Fruit fly (Drosophila melanogaster) whole organism, embryonic: ENCODE results near the gene witty.
A peak's percentile ranks its signal among the peaks of the same experiment; 100 is the strongest.

Experiments used
- CG10321 ChIP-seq: fragments of 200-800 bp; sonication (Bioruptor generic); IDR thresholded peaks from 2 replicates; pipeline ENCODE4 v1.3.6; 2022; ENCODE audit warnings: missing biosample characterization, missing genetic modification characterization
- CG10565 ChIP-seq: fragments of 200-800 bp; sonication (Bioruptor generic); optimal IDR thresholded peaks from 3 replicates; lab custom pipeline; 2016; ENCODE audit warnings: missing biosample characterization, mild to moderate bottlenecking, missing genetic modification characterization
- CG14860 ChIP-seq: fragments of 200-800 bp; sonication (Bioruptor generic); IDR thresholded peaks from 3 replicates; pipeline ENCODE4 v1.3.6; 2022; ENCODE audit warnings: missing biosample characterization, missing genetic modification characterization; ENCODE audit not compliant: partially characterized antibody
- CG17385 ChIP-seq: fragments of 200-800 bp; sonication (Bioruptor generic); optimal IDR thresholded peaks from 3 replicates; lab custom pipeline; 2018; ENCODE audit warnings: missing biosample characterization, mild to moderate bottlenecking, missing genetic modification characterization
- CG17568 ChIP-seq: fragments of 200-800 bp; sonication (Bioruptor generic); optimal IDR thresholded peaks from 2 replicates; lab custom pipeline; 2018; ENCODE audit warnings: missing biosample characterization, mild to moderate bottlenecking, missing genetic modification characterization, moderate library complexity
- CG18619 ChIP-seq: fragments of 200-800 bp; sonication (Bioruptor generic); optimal IDR thresholded peaks from 3 replicates; lab custom pipeline; 2017; ENCODE audit warnings: missing biosample characterization, mild to moderate bottlenecking, missing genetic modification characterization
- CG34224 ChIP-seq: fragments of 200-800 bp; sonication (Bioruptor generic); IDR thresholded peaks from 3 replicates; pipeline ENCODE4 v1.3.6; 2022; ENCODE audit warnings: missing biosample characterization, missing genetic modification characterization; ENCODE audit not compliant: partially characterized antibody
- CG4360 ChIP-seq: fragments of 200-800 bp; sonication (Bioruptor generic); IDR thresholded peaks from 2 replicates; pipeline ENCODE4 v1.3.6; 2022; ENCODE audit warnings: missing biosample characterization, missing genetic modification characterization
- CG6689 ChIP-seq: fragments of 200-800 bp; sonication (Bioruptor generic); IDR thresholded peaks from 2 replicates; pipeline ENCODE4 v1.3.6; 2022; ENCODE audit warnings: missing biosample characterization, missing genetic modification characterization
- CG6765 ChIP-seq: fragments of 200-800 bp; sonication (Bioruptor generic); optimal IDR thresholded peaks from 3 replicates; lab custom pipeline; 2017; ENCODE audit warnings: missing biosample characterization, mild to moderate bottlenecking, missing genetic modification characterization
- CG7987 ChIP-seq: fragments of 200-800 bp; sonication (Bioruptor generic); optimal IDR thresholded peaks from 2 replicates; lab custom pipeline; 2018; ENCODE audit warnings: missing biosample characterization, mild to moderate bottlenecking, missing genetic modification characterization, moderate library complexity
- CTCF ChIP-seq: fragments of 200-800 bp; sonication (Bioruptor generic); optimal IDR thresholded peaks from 2 replicates; lab custom pipeline; 2017; ENCODE audit warnings: missing biosample characterization, mild to moderate bottlenecking, missing genetic modification characterization, moderate library complexity
- D ChIP-seq, 2 experiments: fragments of 200-800 bp in 1 of 2; fragments of >200 bp in 1 of 2; sonication (Bioruptor generic) in 1 of 2; optimal IDR thresholded peaks; 2 replicates in 1 of 2; 3 replicates in 1 of 2; lab custom pipeline; 2017; ENCODE audit warnings: mild to moderate bottlenecking in 1 of 2, missing biosample characterization in 1 of 2, missing genetic modification characterization in 1 of 2, missing genetic modification reagents in 1 of 2
- D19A ChIP-seq: fragments of 200-800 bp; optimal IDR thresholded peaks from 3 replicates; lab custom pipeline; 2019; ENCODE audit warnings: missing biosample characterization, mild to moderate bottlenecking, missing genetic modification characterization, moderate library complexity
- Dip2 ChIP-seq: fragments of 200-800 bp; sonication (Bioruptor generic); IDR thresholded peaks from 2 replicates; pipeline ENCODE4 v1.3.6; 2022; ENCODE audit warnings: missing biosample characterization, missing genetic modification characterization
- Gug ChIP-seq: fragments of 200-800 bp; sonication (Bioruptor generic); IDR thresholded peaks from 4 replicates; pipeline ENCODE4 v1.3.6; 2022; ENCODE audit warnings: missing biosample characterization, missing genetic modification characterization
- H2.0 ChIP-seq: fragments of 200-800 bp; sonication (Bioruptor generic); IDR thresholded peaks from 2 replicates; pipeline ENCODE4 v1.3.6; 2022; ENCODE audit warnings: missing biosample characterization, missing genetic modification characterization
- HLH4C ChIP-seq: fragments of 200-800 bp; sonication (Bioruptor generic); IDR thresholded peaks from 3 replicates; pipeline ENCODE4 v1.3.6; 2022; ENCODE audit warnings: missing biosample characterization, missing genetic modification characterization; ENCODE audit not compliant: partially characterized antibody
- HmgD ChIP-seq: fragments of 200-800 bp; sonication (Bioruptor generic); optimal IDR thresholded peaks from 3 replicates; lab custom pipeline; 2016; ENCODE audit warnings: missing biosample characterization, missing genetic modification characterization
- Hmr ChIP-seq: fragments of 200-800 bp; sonication (Bioruptor generic); optimal IDR thresholded peaks from 3 replicates; lab custom pipeline; 2017; ENCODE audit warnings: mild to moderate bottlenecking, missing biosample characterization, missing genetic modification reagents, missing genetic modification characterization
- Hr78 ChIP-seq, 2 experiments: fragments of 200-800 bp in 1 of 2; fragments of >200 bp in 1 of 2; sonication (Bioruptor generic) in 1 of 2; optimal IDR thresholded peaks; 2 replicates each; lab custom pipeline; 2017 to 2019; ENCODE audit warnings: missing biosample characterization in 2 of 2, missing genetic modification characterization in 2 of 2, mild to moderate bottlenecking in 1 of 2, moderate library complexity in 1 of 2
- Kr ChIP-seq: fragments of 200-800 bp; sonication (Bioruptor generic); optimal IDR thresholded peaks from 2 replicates; lab custom pipeline; 2017; ENCODE audit warnings: missing biosample characterization, mild to moderate bottlenecking, missing genetic modification characterization
- MESR4 ChIP-seq: fragments of 200-800 bp; sonication (Bioruptor generic); optimal IDR thresholded peaks from 2 replicates; lab custom pipeline; 2018; ENCODE audit warnings: missing biosample characterization, mild to moderate bottlenecking, missing genetic modification characterization, moderate library complexity
- Mad ChIP-seq: fragments of 200-800 bp; sonication (Bioruptor generic); optimal IDR thresholded peaks from 2 replicates; lab custom pipeline; 2016; ENCODE audit warnings: missing biosample characterization, missing genetic modification characterization
- Med ChIP-seq: fragments of 200-800 bp; sonication (Bioruptor generic); peaks from one replicate; lab custom pipeline; 2016; ENCODE audit warnings: missing biosample characterization, missing genetic modification characterization, mild to moderate bottlenecking, inconsistent platforms, moderate library complexity
- NFAT ChIP-seq: fragments of 200-800 bp; sonication (Bioruptor generic); IDR thresholded peaks from 2 replicates; pipeline ENCODE4 v1.3.6; 2022; ENCODE audit warnings: missing biosample characterization, missing genetic modification characterization
- Side ChIP-seq: fragments of 200-800 bp; sonication (Bioruptor generic); optimal IDR thresholded peaks from 2 replicates; lab custom pipeline; 2016; ENCODE audit warnings: missing biosample characterization, missing genetic modification characterization
- Sin3A ChIP-seq: fragments of >200 bp; optimal IDR thresholded peaks from 2 replicates; lab custom pipeline; 2018
- Spps ChIP-seq: fragments of 200-800 bp; sonication (Bioruptor generic); optimal IDR thresholded peaks from 2 replicates; lab custom pipeline; 2018; ENCODE audit warnings: missing biosample characterization, mild to moderate bottlenecking, missing genetic modification characterization
- Sry-β ChIP-seq: fragments of 200-800 bp; sonication (Bioruptor generic); optimal IDR thresholded peaks from 2 replicates; lab custom pipeline; 2018; ENCODE audit warnings: missing biosample characterization, mild to moderate bottlenecking, missing genetic modification characterization, moderate library complexity
- Stat92E ChIP-seq, 3 experiments: fragments of >200 bp in 2 of 3; fragments of 200-800 bp in 1 of 3; sonication (Bioruptor generic) in 1 of 3; optimal IDR thresholded peaks; 2 replicates each; lab custom pipeline; 2017 to 2019; ENCODE audit warnings: missing biosample characterization in 3 of 3, missing genetic modification characterization in 3 of 3, mild to moderate bottlenecking in 1 of 3, moderate library complexity in 1 of 3
- Tbp ChIP-seq: fragments of >200 bp; optimal IDR thresholded peaks from 2 replicates; lab custom pipeline; 2018; ENCODE audit warnings: missing biosample characterization, missing genetic modification characterization
- Vsx1 ChIP-seq: fragments of 200-800 bp; sonication (Bioruptor generic); optimal IDR thresholded peaks from 2 replicates; lab custom pipeline; 2017; ENCODE audit warnings: missing biosample characterization, mild to moderate bottlenecking, missing genetic modification characterization, missing genetic modification reagents
- bbx ChIP-seq: fragments of 200-800 bp; sonication (Bioruptor generic); IDR thresholded peaks from 2 replicates; pipeline ENCODE4 v1.3.6; 2022; ENCODE audit warnings: missing biosample characterization, missing genetic modification characterization; ENCODE audit not compliant: partially characterized antibody
- cad ChIP-seq: fragments of >200 bp; optimal IDR thresholded peaks from 2 replicates; lab custom pipeline; 2017; ENCODE audit warnings: missing biosample characterization, missing genetic modification characterization
- crp ChIP-seq, 2 experiments: fragments of 200-800 bp; sonication (Bioruptor generic); optimal IDR thresholded peaks; 2 replicates in 1 of 2; 3 replicates in 1 of 2; lab custom pipeline; 2017; ENCODE audit warnings: missing biosample characterization in 2 of 2, missing genetic modification characterization in 2 of 2, mild to moderate bottlenecking in 1 of 2, moderate library complexity in 1 of 2
- gsb-n ChIP-seq: fragments of 200-800 bp; sonication (Bioruptor generic); optimal IDR thresholded peaks from 3 replicates; lab custom pipeline; 2018; ENCODE audit warnings: missing biosample characterization, mild to moderate bottlenecking, missing genetic modification characterization
- kah ChIP-seq: fragments of 200-800 bp; sonication (Bioruptor generic); optimal IDR thresholded peaks from 2 replicates; lab custom pipeline; 2018; ENCODE audit warnings: missing biosample characterization, mild to moderate bottlenecking, missing genetic modification characterization
- kay ChIP-seq: fragments of 200-800 bp; sonication (Bioruptor generic); optimal IDR thresholded peaks from 2 replicates; lab custom pipeline; 2016; ENCODE audit warnings: missing biosample characterization, missing genetic modification characterization
- ro ChIP-seq: fragments of 200-800 bp; sonication (Bioruptor generic); IDR thresholded peaks from 2 replicates; pipeline ENCODE4 v1.3.6; 2022; ENCODE audit warnings: missing biosample characterization, missing genetic modification characterization
- unpg ChIP-seq: fragments of 200-800 bp; sonication (Bioruptor generic); optimal IDR thresholded peaks from 3 replicates; lab custom pipeline; 2018; ENCODE audit warnings: missing biosample characterization, mild to moderate bottlenecking, missing genetic modification characterization, moderate library complexity

witty gene

DNA sequence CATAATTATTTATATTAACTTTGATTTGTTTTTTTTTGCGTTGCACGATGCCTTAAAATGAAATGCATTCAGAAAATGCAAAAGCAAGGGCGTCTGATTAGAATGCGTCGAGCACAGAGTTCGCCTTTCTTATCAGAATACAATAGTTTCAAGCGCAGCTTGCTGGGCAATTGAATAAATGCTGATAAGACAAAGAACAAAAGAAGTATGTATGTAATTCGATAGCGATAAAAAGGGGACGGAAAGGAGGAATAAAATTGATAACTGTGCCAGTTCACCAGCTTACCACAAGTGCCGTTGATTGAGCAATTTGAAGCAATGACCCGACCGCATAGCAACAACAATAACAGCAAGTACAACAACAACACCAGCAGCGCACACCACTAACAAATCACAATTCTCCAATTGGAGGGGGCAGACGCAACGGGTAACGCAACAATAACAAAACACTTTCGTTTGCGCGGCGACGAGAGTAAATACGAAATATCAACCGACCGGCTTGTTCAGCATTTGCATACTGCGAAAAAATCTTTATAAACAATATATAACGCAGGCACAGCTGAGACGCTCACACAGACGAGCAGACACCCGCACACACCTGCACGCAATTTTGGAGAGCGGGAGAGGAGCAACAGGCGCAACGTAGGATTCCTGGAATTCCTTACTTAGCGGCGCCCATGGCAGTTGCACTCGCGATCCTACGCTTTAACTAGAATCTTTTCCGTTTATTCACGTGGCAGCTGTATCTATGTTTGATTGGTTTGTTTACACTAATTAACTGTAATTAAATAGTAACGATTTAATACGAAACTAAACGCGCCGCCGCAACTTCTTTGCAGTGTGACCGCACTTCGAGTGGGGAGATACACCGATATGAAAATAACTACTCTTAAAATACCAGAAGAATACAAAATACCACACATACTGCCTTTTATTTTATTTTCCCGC lies 37.6 kb upstream of the witty start, which contains the start of gene Btk (continued):
- TF ChIP-seq Tbp (no peak), CTCF (GFP tag; lab: Kevin White, UChicago) (peak; percentile 79), CG17385 (GFP tag; lab: Kevin White, UChicago) (peak; percentile 0), unpg (GFP tag; lab: Kevin White, UChicago) (peak; percentile 4), Kr (GFP tag; lab: Kevin White, UChicago) (no peak), CG34224 (GFP tag; lab: Robert Waterston, UW) (0 out of 3 replicates have a peak, but pooled peaks have one; percentile 16), CG18619 (GFP tag; lab: Kevin White, UChicago) (no peak), Hr78 (GFP tag; optimal IDR thresholded peaks at IDR 0.05; lab: Kevin White, UChicago) (peak in 1 of 2 experiments; percentile 96), Med (GFP tag; lab: Kevin White, UChicago) (peak; percentile 50), CG17568 (GFP tag; lab: Kevin White, UChicago) (peak; percentile 58), kay (no peak), Mad (GFP tag; lab: Kevin White, UChicago) (no peak), kah (peak; percentile 56), Spps (tag; lab: Kevin White, UChicago) (no peak), CG4360 (peak; percentile 96), Sry-β (GFP tag; lab: Kevin White, UChicago) (no peak), MESR4 (GFP tag; lab: Kevin White, UChicago) (no peak), crp (GFP tag; optimal IDR thresholded peaks at IDR 0.05; lab: Kevin White, UChicago) (peak in 1 of 2 experiments; percentile 47), D (optimal IDR thresholded peaks at IDR 0.05; lab: Kevin White, UChicago) (peak; percentile 96), D (GFP tag; optimal IDR thresholded peaks at IDR 0.05; lab: Kevin White, UChicago) (no peak), Stat92E (GFP tag; optimal IDR thresholded peaks at IDR 0.05; lab: Kevin White, UChicago) (peak in 1 of 3 experiments; percentile 91), Sin3A (lab: Kevin White, UChicago) (peak; percentile 10), Side (GFP tag; lab: Kevin White, UChicago) (peak; percentile 15), D19A (no peak), CG7987 (no peak), CG6689 (GFP tag; lab: Robert Waterston, UW) (no peak), bbx (0 out of 2 replicates have a peak, but pooled peaks have one; percentile 35), Gug (no peak), HLH4C (GFP tag; lab: Robert Waterston, UW) (0 out of 3 replicates have a peak, but pooled peaks have one; percentile 36), H2.0 (GFP tag; lab: Robert Waterston, UW) (no peak), cad (no peak), CG10565 (no peak), Hmr (no peak), CG10321 (GFP tag; lab: Robert Waterston, UW) (peak; percentile 22; the same call in 1 of the 2 replicates), NFAT (GFP tag; lab: Robert Waterston, UW) (no peak), ro (GFP tag; lab: Robert Waterston, UW) (no peak), CG6765 (no peak), Vsx1 (GFP tag; lab: Kevin White, UChicago) (peak; percentile 80), CG14860 (GFP tag; lab: Robert Waterston, UW) (0 out of 3 replicates have a peak, but pooled peaks have one; percentile 26), gsb-n (tag; lab: Kevin White, UChicago) (no peak), HmgD (GFP tag; lab: Kevin White, UChicago) (no peak), Dip2 (no peak)
